Worm (Caenorhabditis elegans): ENCODE measurements around the gene Y116A8B.1.

DNA sequence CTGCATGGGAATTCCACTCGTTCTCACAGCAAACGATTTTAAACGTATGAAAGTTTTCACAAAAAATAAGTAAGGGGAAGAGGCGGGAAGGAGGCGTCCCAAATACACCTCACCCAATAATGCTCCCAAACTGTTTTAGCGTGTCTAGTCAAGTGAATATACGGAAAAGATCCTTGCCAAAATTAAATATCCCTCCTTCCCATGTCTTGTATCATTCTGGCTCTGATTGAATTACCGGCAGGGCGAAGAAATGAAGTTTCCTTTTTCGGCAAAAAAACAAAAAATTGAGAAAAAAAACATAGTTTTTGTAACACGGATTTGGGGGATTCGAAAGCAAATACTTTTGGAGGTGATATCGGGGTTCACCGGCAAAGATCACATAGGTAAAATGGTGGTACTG is 22.8 kb downstream of the Y116A8B.1 start:
- no peak for TF ChIP-seq nhr-28 (tag; optimal IDR thresholded peaks at IDR 0.05)
- TF ChIP-seq ztf-11 (tag; optimal IDR thresholded peaks at IDR 0.05) = no peak
